Fruit fly (Drosophila melanogaster) whole organism, adult: Measurements from ENCODE around the gene RpS28a.

ENCODE experiments used
- CG11617 ChIP-seq: fragments of 200-800 bp; sonication (Bioruptor generic); optimal IDR thresholded peaks from 2 replicates; lab custom pipeline; 2017; ENCODE audit warnings: mild to moderate bottlenecking, missing biosample characterization, missing genetic modification reagents, missing genetic modification characterization
- CG12768 ChIP-seq: fragments of 200-800 bp; sonication (Bioruptor generic); optimal IDR thresholded peaks from 2 replicates; lab custom pipeline; 2017; ENCODE audit warnings: missing biosample characterization, missing genetic modification characterization, mild to moderate bottlenecking, moderate library complexity, missing genetic modification reagents
- CG14711 ChIP-seq: fragments of 200-800 bp; sonication (Bioruptor generic); optimal IDR thresholded peaks from 2 replicates; lab custom pipeline; 2018; ENCODE audit warnings: missing biosample characterization, mild to moderate bottlenecking, missing genetic modification characterization, moderate library complexity
- CG1620 ChIP-seq: fragments of 200-800 bp; sonication (Bioruptor generic); optimal IDR thresholded peaks from 2 replicates; lab custom pipeline; 2016; ENCODE audit warnings: missing biosample characterization, missing genetic modification characterization
- CG33017 ChIP-seq: fragments of 200-800 bp; sonication (Bioruptor generic); optimal IDR thresholded peaks from 2 replicates; lab custom pipeline; 2018; ENCODE audit warnings: missing biosample characterization, mild to moderate bottlenecking, missing genetic modification characterization, moderate library complexity
- CG5204 ChIP-seq: fragments of 200-800 bp; sonication (Bioruptor generic); optimal IDR thresholded peaks from 2 replicates; lab custom pipeline; 2016; ENCODE audit warnings: missing biosample characterization, missing genetic modification characterization
- CG7045 ChIP-seq: fragments of 200-800 bp; sonication (Bioruptor generic); optimal IDR thresholded peaks from 2 replicates; lab custom pipeline; 2017; ENCODE audit warnings: missing biosample characterization, mild to moderate bottlenecking, missing genetic modification characterization
- CG7101 ChIP-seq: fragments of 200-800 bp; sonication (Bioruptor generic); optimal IDR thresholded peaks from 2 replicates; lab custom pipeline; 2018; ENCODE audit warnings: missing biosample characterization, mild to moderate bottlenecking, missing genetic modification characterization, moderate library complexity
- Clk ChIP-seq: fragments of 200-800 bp; sonication (Bioruptor generic); optimal IDR thresholded peaks from 2 replicates; lab custom pipeline; 2017; ENCODE audit warnings: missing biosample characterization, missing genetic modification characterization
- Crg-1 ChIP-seq: fragments of 200-800 bp; sonication (Bioruptor generic); optimal IDR thresholded peaks from 2 replicates; lab custom pipeline; 2016; ENCODE audit warnings: missing biosample characterization, missing genetic modification characterization
- Hr96 ChIP-seq: fragments of 200-800 bp; sonication (Bioruptor generic); optimal IDR thresholded peaks from 2 replicates; lab custom pipeline; 2016; ENCODE audit warnings: missing biosample characterization, missing genetic modification characterization
- Mnt ChIP-seq: fragments of 200-800 bp; sonication (Bioruptor generic); optimal IDR thresholded peaks from 2 replicates; lab custom pipeline; 2016; ENCODE audit warnings: missing biosample characterization, mild to moderate bottlenecking, missing genetic modification characterization
- bab1 ChIP-seq: fragments of 200-800 bp; sonication (Bioruptor generic); optimal IDR thresholded peaks from 3 replicates; lab custom pipeline; 2019; ENCODE audit warnings: missing biosample characterization, mild to moderate bottlenecking, missing genetic modification characterization, moderate library complexity
- cic ChIP-seq: fragments of 200-800 bp; sonication (Bioruptor generic); optimal IDR thresholded peaks from 2 replicates; lab custom pipeline; 2017; ENCODE audit warnings: missing biosample characterization, mild to moderate bottlenecking, missing genetic modification characterization, moderate library complexity
- cnc ChIP-seq, 2 experiments: fragments of >200 bp; optimal IDR thresholded peaks; 2 replicates each; lab custom pipeline; 2017
- kay ChIP-seq: fragments of 200-800 bp; sonication (Bioruptor generic); peaks from one replicate; lab custom pipeline; 2016; ENCODE audit warnings: missing biosample characterization, missing genetic modification characterization, borderline replicate concordance
- ovo ChIP-seq: fragments of 200-800 bp; sonication (Bioruptor generic); optimal IDR thresholded peaks from 2 replicates; lab custom pipeline; 2016; ENCODE audit warnings: missing biosample characterization, missing genetic modification characterization
- pad ChIP-seq: fragments of 200-800 bp; sonication (Bioruptor generic); optimal IDR thresholded peaks from 3 replicates; lab custom pipeline; 2017; ENCODE audit warnings: missing biosample characterization, missing genetic modification characterization, mild to moderate bottlenecking, moderate library complexity, missing genetic modification reagents
- tj ChIP-seq: fragments of 200-800 bp; sonication (Bioruptor generic); optimal IDR thresholded peaks from 3 replicates; lab custom pipeline; 2017; ENCODE audit warnings: missing biosample characterization, mild to moderate bottlenecking, missing genetic modification characterization, moderate library complexity
- toe ChIP-seq: fragments of 200-800 bp; sonication (Bioruptor generic); optimal IDR thresholded peaks from 2 replicates; lab custom pipeline; 2016; ENCODE audit warnings: missing biosample characterization, missing genetic modification characterization

RpS28a gene

dm6 chr3R:30023445-30023844 lies 997 bp upstream of the RpS28a start:
- TF ChIP-seq Mnt (GFP tag; lab: Kevin White, UChicago) (no peak), CG11617 (GFP tag; lab: Kevin White, UChicago) (no peak), CG14711 (tag; lab: Kevin White, UChicago) (no peak), Hr96 (no peak), Clk (GFP tag; lab: Kevin White, UChicago) (no peak), Crg-1 (GFP tag; lab: Kevin White, UChicago) (no peak), CG12768 (GFP tag; lab: Kevin White, UChicago) (no peak)

dm6 chr3R:30021559-30022451 lies 643 bp downstream of the RpS28a start, which contains the start of gene Mgat2:
Mgat2 (minus strand) TSS chr3R:30022221.
- TF ChIP-seq CG12768 (GFP tag; lab: Kevin White, UChicago) (peak; percentile 67), CG7045 (GFP tag; lab: Kevin White, UChicago) (peak; percentile 50), CG11617 (GFP tag; lab: Kevin White, UChicago) (peak; percentile 53), CG7101 (tag; lab: Kevin White, UChicago) (peak; percentile 42), Mnt (GFP tag; lab: Kevin White, UChicago) (peak; percentile 75), cic (GFP tag; lab: Kevin White, UChicago) (peak; percentile 85), tj (peak; percentile 28), bab1 (peak; percentile 41), Hr96 (peak; percentile 72), CG1620 (no peak), ovo (GFP tag; lab: Kevin White, UChicago) (no peak), Clk (GFP tag; lab: Kevin White, UChicago) (no peak), CG33017 (tag; lab: Kevin White, UChicago) (peak; percentile 65)

DNA sequence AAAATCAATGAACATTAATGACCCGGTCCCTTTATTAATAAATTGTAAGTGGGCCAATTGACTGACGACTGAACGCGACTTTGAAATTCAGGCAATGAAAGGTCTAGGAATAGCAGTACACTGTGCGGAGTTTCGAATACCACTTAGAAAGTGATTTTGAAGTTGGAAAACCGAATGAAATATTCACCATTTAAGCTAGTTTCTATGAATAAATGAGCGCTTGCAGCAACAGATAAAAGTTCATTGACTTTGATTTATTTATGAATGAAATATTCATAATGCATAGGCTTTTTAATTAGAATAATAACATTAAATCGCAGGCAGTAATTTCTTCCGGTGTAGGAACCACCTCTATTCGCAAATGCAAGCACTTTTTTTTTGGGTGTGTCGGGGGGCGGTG lies 1.4 kb downstream of the RpS28a start:
- TF ChIP-seq CG7045 (GFP tag; lab: Kevin White, UChicago) (no peak), tj (peak; percentile 89), bab1 (peak; percentile 19), CG12768 (GFP tag; lab: Kevin White, UChicago) (no peak)

dm6 chr3R:30014977-30015514 lies 7.4 kb downstream of the RpS28a start, which contains the start of gene CG7920:
CG7920 (minus strand) TSS chr3R:30015284.
- peak; percentile 45 for TF ChIP-seq CG33017 (tag; lab: Kevin White, UChicago)
- TF ChIP-seq CG5204 (GFP tag; lab: Kevin White, UChicago) = no peak
- no peak for TF ChIP-seq tj
- peak; percentile 69 for TF ChIP-seq CG7101 (tag; lab: Kevin White, UChicago)
- peak; percentile 67 for TF ChIP-seq pad (GFP tag; lab: Kevin White, UChicago)
- TF ChIP-seq CG1620 = peak; percentile 59
- TF ChIP-seq CG12768 (GFP tag; lab: Kevin White, UChicago) = peak; percentile 41
- TF ChIP-seq ovo (GFP tag; lab: Kevin White, UChicago) = no peak
- peak; percentile 37 for TF ChIP-seq CG7045 (GFP tag; lab: Kevin White, UChicago)
- peak; percentile 31 for TF ChIP-seq cic (GFP tag; lab: Kevin White, UChicago)
- peak; percentile 7 for TF ChIP-seq toe
- no peak for TF ChIP-seq kay (GFP tag; lab: Kevin White, UChicago)
- TF ChIP-seq Crg-1 (GFP tag; lab: Kevin White, UChicago) = peak; percentile 72
- TF ChIP-seq Clk (GFP tag; lab: Kevin White, UChicago) = no peak
- TF ChIP-seq cnc (optimal IDR thresholded peaks at IDR 0.05; lab: Kevin White, UChicago) = peak in 1 of 2 experiments; percentile 62
- peak; percentile 83 for TF ChIP-seq bab1
- TF ChIP-seq Hr96 = peak; percentile 68
- TF ChIP-seq CG11617 (GFP tag; lab: Kevin White, UChicago) = peak; percentile 54
- TF ChIP-seq CG14711 (tag; lab: Kevin White, UChicago) = peak; percentile 60
- peak; percentile 37 for TF ChIP-seq Mnt (GFP tag; lab: Kevin White, UChicago)

dm6 chr3R:30014480-30014879 lies 8.0 kb downstream of the RpS28a start:
- TF ChIP-seq cic (GFP tag; lab: Kevin White, UChicago) = peak; percentile 49
- TF ChIP-seq Clk (GFP tag; lab: Kevin White, UChicago) = no peak
- no peak for TF ChIP-seq CG7101 (tag; lab: Kevin White, UChicago)
- no peak for TF ChIP-seq CG33017 (tag; lab: Kevin White, UChicago)

- TF ChIP-seq tj (no peak), CG12768 (GFP tag; lab: Kevin White, UChicago) (peak; percentile 37)
These were observed 8.5 kb downstream of the RpS28a start for dm6 chr3R:30013909-30014308.
